Fruit fly (Drosophila melanogaster) whole organism, embryonic: ENCODE measurements around the gene Cralbp.

Experiments used
- Awh ChIP-seq: fragments of 200-800 bp; sonication (Bioruptor generic); IDR thresholded peaks from 2 replicates; pipeline ENCODE4, ENCODE4 v1.3.6; 2022; ENCODE audit warnings: missing biosample characterization, missing genetic modification characterization
- B-H2 ChIP-seq: fragments of 200-800 bp; sonication (Bioruptor generic); optimal IDR thresholded peaks from 2 replicates; lab custom pipeline; 2018; ENCODE audit warnings: missing biosample characterization, mild to moderate bottlenecking, missing genetic modification characterization
- CG10959 ChIP-seq: fragments of 200-800 bp; sonication (Bioruptor generic); IDR thresholded peaks from 2 replicates; pipeline ENCODE4 v1.3.6; 2022; ENCODE audit warnings: missing biosample characterization, missing genetic modification characterization
- CG11398 ChIP-seq: fragments of 200-800 bp; sonication (Bioruptor generic); optimal IDR thresholded peaks from 2 replicates; lab custom pipeline; 2016; ENCODE audit warnings: missing biosample characterization, missing genetic modification characterization
- CG12071 ChIP-seq: fragments of 200-800 bp; sonication (Bioruptor generic); optimal IDR thresholded peaks from 3 replicates; lab custom pipeline; 2018; ENCODE audit warnings: missing biosample characterization, mild to moderate bottlenecking, missing genetic modification characterization
- CG12769 ChIP-seq: fragments of 200-800 bp; sonication (Bioruptor generic); optimal IDR thresholded peaks from 2 replicates; lab custom pipeline; 2019; ENCODE audit warnings: missing biosample characterization, mild to moderate bottlenecking, missing genetic modification characterization, moderate library complexity
- CG13424 ChIP-seq: fragments of 200-800 bp; sonication (Bioruptor generic); optimal IDR thresholded peaks from 2 replicates; lab custom pipeline; 2019; ENCODE audit warnings: missing biosample characterization, mild to moderate bottlenecking, missing genetic modification characterization, moderate library complexity
- CG13624 ChIP-seq: fragments of 200-800 bp; sonication (Bioruptor generic); optimal IDR thresholded peaks from 2 replicates; lab custom pipeline; 2016; ENCODE audit warnings: missing biosample characterization, missing genetic modification characterization
- CG13894 ChIP-seq: fragments of 200-800 bp; sonication (Bioruptor generic); optimal IDR thresholded peaks from 3 replicates; lab custom pipeline; 2018; ENCODE audit warnings: missing biosample characterization, mild to moderate bottlenecking, missing genetic modification characterization, moderate library complexity
- CG15269 ChIP-seq: fragments of 200-800 bp; sonication (Bioruptor generic); optimal IDR thresholded peaks from 2 replicates; lab custom pipeline; 2018; ENCODE audit warnings: missing biosample characterization, mild to moderate bottlenecking, missing genetic modification characterization, moderate library complexity
- CG15479 ChIP-seq: fragments of 200-800 bp; sonication (Bioruptor generic); optimal IDR thresholded peaks from 3 replicates; lab custom pipeline; 2019; ENCODE audit warnings: missing biosample characterization, mild to moderate bottlenecking, missing genetic modification characterization, moderate library complexity
- CG17802 ChIP-seq: fragments of 200-800 bp; sonication (Bioruptor generic); optimal IDR thresholded peaks from 2 replicates; lab custom pipeline; 2018; ENCODE audit warnings: missing biosample characterization, mild to moderate bottlenecking, missing genetic modification characterization, moderate library complexity
- CG2678 ChIP-seq: fragments of 200-800 bp; sonication (Bioruptor generic); optimal IDR thresholded peaks from 3 replicates; lab custom pipeline; 2019; ENCODE audit warnings: missing biosample characterization, mild to moderate bottlenecking, missing genetic modification characterization, moderate library complexity
- CG30020 ChIP-seq: fragments of 200-800 bp; optimal IDR thresholded peaks from 2 replicates; lab custom pipeline; 2019; ENCODE audit warnings: missing biosample characterization, mild to moderate bottlenecking, missing genetic modification characterization, moderate library complexity
- CG9817 ChIP-seq: fragments of 200-800 bp; sonication (Bioruptor generic); optimal IDR thresholded peaks from 2 replicates; lab custom pipeline; 2018; ENCODE audit warnings: missing biosample characterization, mild to moderate bottlenecking, missing genetic modification characterization, moderate library complexity
- Rfx ChIP-seq: fragments of 200-800 bp; sonication (Bioruptor generic); IDR thresholded peaks from 2 replicates; pipeline ENCODE4 v1.3.6; 2022; ENCODE audit warnings: missing biosample characterization, missing genetic modification characterization
- Vsx1 ChIP-seq: fragments of 200-800 bp; sonication (Bioruptor generic); optimal IDR thresholded peaks from 2 replicates; lab custom pipeline; 2017; ENCODE audit warnings: missing biosample characterization, mild to moderate bottlenecking, missing genetic modification characterization, missing genetic modification reagents
- Xbp1 ChIP-seq: fragments of 200-800 bp; sonication (Bioruptor generic); optimal IDR thresholded peaks from 3 replicates; lab custom pipeline; 2016; ENCODE audit warnings: missing biosample characterization, mild to moderate bottlenecking, missing genetic modification characterization
- abd-A ChIP-seq: fragments of 200-800 bp; sonication (Bioruptor generic); optimal IDR thresholded peaks from 3 replicates; lab custom pipeline; 2019; ENCODE audit warnings: missing biosample characterization, mild to moderate bottlenecking, missing genetic modification characterization, moderate library complexity
- az2 ChIP-seq: fragments of 200-800 bp; sonication (Bioruptor generic); optimal IDR thresholded peaks from 3 replicates; lab custom pipeline; 2016; ENCODE audit warnings: missing biosample characterization, missing genetic modification characterization
- cas ChIP-seq: fragments of 200-800 bp; sonication (Bioruptor generic); IDR thresholded peaks from 2 replicates; pipeline ENCODE4 v1.3.6; 2022; ENCODE audit warnings: missing biosample characterization, missing genetic modification characterization
- chinmo ChIP-seq: fragments of 200-800 bp; sonication (Bioruptor generic); IDR thresholded peaks from 4 replicates; pipeline ENCODE4 v1.3.6; 2022; ENCODE audit warnings: missing biosample characterization, missing genetic modification characterization; ENCODE audit not compliant: partially characterized antibody
- crp ChIP-seq, 2 experiments: fragments of 200-800 bp; sonication (Bioruptor generic); optimal IDR thresholded peaks; 2 replicates in 1 of 2; 3 replicates in 1 of 2; lab custom pipeline; 2017; ENCODE audit warnings: missing biosample characterization in 2 of 2, missing genetic modification characterization in 2 of 2, mild to moderate bottlenecking in 1 of 2, moderate library complexity in 1 of 2
- dan ChIP-seq: fragments of 200-800 bp; sonication (Bioruptor generic); IDR thresholded peaks from 2 replicates; pipeline ENCODE4 v1.3.6; 2022; ENCODE audit warnings: missing biosample characterization, missing genetic modification characterization
- ewg ChIP-seq: fragments of 200-800 bp; sonication (Bioruptor generic); optimal IDR thresholded peaks from 3 replicates; lab custom pipeline; 2017; ENCODE audit warnings: mild to moderate bottlenecking, missing biosample characterization, missing genetic modification reagents, missing genetic modification characterization
- ind ChIP-seq: fragments of 200-800 bp; sonication (Bioruptor generic); optimal IDR thresholded peaks from 3 replicates; lab custom pipeline; 2016; ENCODE audit warnings: missing biosample characterization, missing genetic modification characterization
- kay ChIP-seq: fragments of 200-800 bp; sonication (Bioruptor generic); optimal IDR thresholded peaks from 2 replicates; lab custom pipeline; 2016; ENCODE audit warnings: missing biosample characterization, missing genetic modification characterization
- maf-S ChIP-seq: fragments of 200-800 bp; sonication (Bioruptor generic); optimal IDR thresholded peaks from 2 replicates; lab custom pipeline; 2016; ENCODE audit warnings: missing biosample characterization, missing genetic modification characterization
- mirr ChIP-seq: fragments of 200-800 bp; sonication (Bioruptor generic); optimal IDR thresholded peaks from 3 replicates; lab custom pipeline; 2018; ENCODE audit warnings: missing biosample characterization, mild to moderate bottlenecking, missing genetic modification characterization
- sima ChIP-seq: fragments of 200-800 bp; sonication (Bioruptor generic); optimal IDR thresholded peaks from 2 replicates; lab custom pipeline; 2016; ENCODE audit warnings: missing biosample characterization, missing genetic modification characterization
- sr ChIP-seq: fragments of 200-800 bp; sonication (Bioruptor generic); IDR thresholded peaks from 3 replicates; pipeline ENCODE4 v1.3.6; 2022; ENCODE audit warnings: missing biosample characterization, missing genetic modification characterization
- stwl ChIP-seq: fragments of 200-800 bp; sonication (Bioruptor generic); optimal IDR thresholded peaks from 3 replicates; lab custom pipeline; 2018; ENCODE audit warnings: missing biosample characterization, mild to moderate bottlenecking, missing genetic modification characterization, moderate library complexity
- tio ChIP-seq: fragments of 200-800 bp; sonication (Bioruptor generic); optimal IDR thresholded peaks from 2 replicates; lab custom pipeline; 2017; ENCODE audit warnings: missing biosample characterization, missing genetic modification characterization, inconsistent platforms
- tll ChIP-seq, 2 experiments: fragments of 200-800 bp in 1 of 2; fragments of >200 bp in 1 of 2; sonication (Bioruptor generic) in 1 of 2; optimal IDR thresholded peaks; 2 replicates each; lab custom pipeline; 2017 to 2019; ENCODE audit warnings: missing biosample characterization in 2 of 2, missing genetic modification characterization in 2 of 2, mild to moderate bottlenecking in 1 of 2, moderate library complexity in 1 of 2
- tup ChIP-seq: fragments of 200-800 bp; sonication (Bioruptor generic); optimal IDR thresholded peaks from 2 replicates; lab custom pipeline; 2016; ENCODE audit warnings: missing biosample characterization, mild to moderate bottlenecking, missing genetic modification characterization, moderate library complexity
- vvl ChIP-seq: fragments of 200-800 bp; sonication (Bioruptor generic); IDR thresholded peaks from 2 replicates; pipeline ENCODE4 v1.3.6; 2022; ENCODE audit warnings: missing biosample characterization, missing genetic modification characterization
- zfh1 ChIP-seq: fragments of 200-800 bp; sonication (Bioruptor generic); IDR thresholded peaks from 3 replicates; pipeline ENCODE4 v1.3.6; 2022; ENCODE audit warnings: missing biosample characterization, missing genetic modification characterization

The Cralbp gene

dm6 chr3L:5789663-5790062 is 3.1 kb upstream of the Cralbp start (continued):
- TF ChIP-seq ewg (no peak), Xbp1 (peak; percentile 38), ind (peak; percentile 35), stwl (tag; lab: Kevin White, UChicago) (peak; percentile 7), CG9817 (tag; lab: Kevin White, UChicago) (no peak), Rfx (GFP tag; lab: Robert Waterston, UW) (peak; percentile 36), az2 (peak; percentile 32), CG10959 (GFP tag; lab: Robert Waterston, UW) (no peak), CG17802 (no peak), tup (GFP tag; lab: Kevin White, UChicago) (no peak), cas (GFP tag; lab: Robert Waterston, UW) (no peak), B-H2 (GFP tag; lab: Kevin White, UChicago) (peak; percentile 41), CG15269 (tag; lab: Kevin White, UChicago) (peak; percentile 38), CG30020 (tag; lab: Kevin White, UChicago) (no peak), CG12071 (GFP tag; lab: Kevin White, UChicago) (no peak), CG13424 (tag; lab: Kevin White, UChicago) (peak; percentile 45), mirr (GFP tag; lab: Kevin White, UChicago) (peak; percentile 38), zfh1 (GFP tag; lab: Robert Waterston, UW) (0 out of 3 replicates have a peak, but pooled peaks have one; percentile 29), dan (GFP tag; lab: Robert Waterston, UW) (no peak), kay (GFP tag; lab: Kevin White, UChicago) (peak; percentile 17), CG11398 (no peak), maf-S (peak; percentile 10)

dm6 chr3L:5788823-5789222 is 2.3 kb upstream of the Cralbp start:
- TF ChIP-seq CG13894 (tag; lab: Kevin White, UChicago) (peak; percentile 90), CG13624 (GFP tag; lab: Kevin White, UChicago) (peak; percentile 31), CG12769 (tag; lab: Kevin White, UChicago) (peak; percentile 27), Vsx1 (no peak), tio (GFP tag; lab: Kevin White, UChicago) (no peak), CG2678 (no peak), chinmo (GFP tag; lab: Robert Waterston, UW) (0 out of 4 replicates have a peak, but pooled peaks have one; percentile 8), crp (GFP tag; optimal IDR thresholded peaks at IDR 0.05; lab: Kevin White, UChicago) (no peak)

- peak; percentile 44 for TF ChIP-seq CG15479 (GFP tag; lab: Kevin White, UChicago)
- peak; percentile 36; the same call in 1 of the 2 replicates for TF ChIP-seq vvl (GFP tag; lab: Robert Waterston, UW)
- peak; percentile 84 for TF ChIP-seq Awh (GFP tag; lab: Robert Waterston, UW)
- peak; percentile 82 for TF ChIP-seq sr
- no peak for TF ChIP-seq tll (GFP tag; optimal IDR thresholded peaks at IDR 0.05; lab: Kevin White, UChicago)
- TF ChIP-seq sima (GFP tag; lab: Kevin White, UChicago), result no peak
- TF ChIP-seq abd-A (tag; lab: Kevin White, UChicago), result peak; percentile 52
Observed at dm6 chr3L:5787476-5787875, 958 bp upstream of the Cralbp start.
